Fruit fly (Drosophila melanogaster): Measurements from ENCODE around the gene ppk31.
A peak's percentile ranks its signal among the peaks of the same experiment; 100 is the strongest.

ppk31 gene

DNA sequence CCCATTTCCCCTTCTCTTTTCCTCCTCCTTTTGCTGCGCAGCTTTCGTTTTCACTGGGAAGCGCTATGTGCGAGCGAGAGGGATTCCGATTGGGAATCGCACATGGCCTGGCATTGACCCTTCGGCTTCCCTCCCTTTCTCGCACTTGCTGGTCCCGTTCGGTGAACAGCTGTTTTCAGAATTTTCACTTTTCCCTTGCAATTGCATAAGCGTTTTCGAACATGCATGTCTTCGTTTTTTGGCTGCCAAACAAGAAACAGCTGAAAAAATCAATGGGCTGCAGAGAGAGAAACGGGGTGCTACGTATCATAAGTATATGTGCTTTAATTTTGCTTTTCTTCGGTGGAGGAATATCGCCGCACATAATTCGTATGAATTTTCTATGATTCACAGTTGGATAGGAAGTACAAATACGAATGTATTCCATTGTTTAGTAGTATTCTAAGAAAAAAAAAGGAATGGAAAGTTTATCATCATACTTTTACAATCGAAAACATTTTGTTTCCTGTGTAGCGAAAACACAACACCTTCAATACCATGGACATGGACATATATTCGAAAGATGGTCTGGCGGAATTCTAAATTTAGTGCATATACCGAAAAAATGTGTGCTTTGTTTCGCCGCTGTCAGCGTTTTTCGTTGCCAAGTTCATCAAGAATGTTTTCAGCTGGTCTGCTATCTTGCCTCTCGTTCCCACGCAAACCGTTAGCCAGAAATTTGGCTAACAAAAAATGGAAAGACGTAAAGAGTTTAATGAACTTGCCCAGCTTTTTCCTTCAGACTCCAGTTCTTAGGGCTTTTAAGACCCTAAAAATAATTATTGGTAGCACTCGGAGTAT is 10.6 kb upstream of the ppk31 start:
- TF ChIP-seq Atf3 (GFP tag; optimal IDR thresholded peaks at IDR 0.05) (no peak), Jarid2 (GFP tag; optimal IDR thresholded peaks at IDR 0.05) (no peak), dysf (GFP tag; IDR thresholded peaks at IDR 0.05) (peak; percentile 67; the same call in 2 of the 3 replicates), CG15011 (GFP tag; optimal IDR thresholded peaks at IDR 0.05) (no peak), CG3065 (GFP tag; optimal IDR thresholded peaks at IDR 0.05) (no peak), hth (optimal IDR thresholded peaks at IDR 0.05) (no peak), bbx (GFP tag; IDR thresholded peaks at IDR 0.05; ENCODE audit: partially characterized antibody) (no peak), D19A (tag; optimal IDR thresholded peaks at IDR 0.05) (peak; percentile 21), NC2α (GFP tag; optimal IDR thresholded peaks at IDR 0.05) (no peak), run (tag; optimal IDR thresholded peaks at IDR 0.05) (no peak), nerfin-2 (GFP tag; IDR thresholded peaks at IDR 0.05; ENCODE audit: partially characterized antibody) (no peak), ttk (GFP tag; IDR thresholded peaks at IDR 0.05) (no peak), HLH3B (GFP tag; IDR thresholded peaks at IDR 0.05) (peak; percentile 42), Doc2 (GFP tag; IDR thresholded peaks at IDR 0.05) (no peak), mirr (GFP tag; optimal IDR thresholded peaks at IDR 0.05) (no peak), Sry-β (GFP tag; optimal IDR thresholded peaks at IDR 0.05) (no peak), schlank (tag; optimal IDR thresholded peaks at IDR 0.05) (peak; percentile 49), CG9215 (GFP tag; IDR thresholded peaks at IDR 0.05) (peak; percentile 56), usp (GFP tag; optimal IDR thresholded peaks at IDR 0.05) (no peak), NfI (GFP tag; optimal IDR thresholded peaks at IDR 0.05) (peak; percentile 32), ash1 (GFP tag; optimal IDR thresholded peaks at IDR 0.05) (no peak), slou (GFP tag; optimal IDR thresholded peaks at IDR 0.05) (no peak), ATbp (GFP tag; optimal IDR thresholded peaks at IDR 0.05) (peak; percentile 32), gfzf (GFP tag; optimal IDR thresholded peaks at IDR 0.05) (no peak), inv (GFP tag; IDR thresholded peaks at IDR 0.05; ENCODE audit: partially characterized antibody) (no peak), BtbVII (GFP tag; optimal IDR thresholded peaks at IDR 0.05) (peak; percentile 43), CG4424 (GFP tag; optimal IDR thresholded peaks at IDR 0.05) (no peak), Antp (GFP tag; optimal IDR thresholded peaks at IDR 0.05) (no peak), CG17912 (GFP tag; optimal IDR thresholded peaks at IDR 0.05) (no peak), Dref (GFP tag; IDR thresholded peaks at IDR 0.05) (no peak), CG10366 (GFP tag; IDR thresholded peaks at IDR 0.05) (0 out of 2 replicates have a peak, but pooled peaks have one; percentile 18), nerfin-1 (tag; optimal IDR thresholded peaks at IDR 0.05) (peak; percentile 23), row (GFP tag; IDR thresholded peaks at IDR 0.05) (peak; percentile 71), zen2 (GFP tag; IDR thresholded peaks at IDR 0.05; ENCODE audit: partially characterized antibody) (no peak), CG14050 (GFP tag; IDR thresholded peaks at IDR 0.05) (no peak), H2.0 (GFP tag; IDR thresholded peaks at IDR 0.05) (0 out of 2 replicates have a peak, but pooled peaks have one; percentile 17), B-H2 (GFP tag; optimal IDR thresholded peaks at IDR 0.05) (no peak), CG7963 (GFP tag; IDR thresholded peaks at IDR 0.05; ENCODE audit: partially characterized antibody) (no peak), CG2712 (tag; optimal IDR thresholded peaks at IDR 0.05) (peak; percentile 56), CG7839 (tag; optimal IDR thresholded peaks at IDR 0.05) (peak; percentile 57), emc (GFP tag; optimal IDR thresholded peaks at IDR 0.05) (no peak), tap (tag; optimal IDR thresholded peaks at IDR 0.05) (peak; percentile 20), CG11398 (GFP tag; optimal IDR thresholded peaks at IDR 0.05) (no peak), org-1 (GFP tag; optimal IDR thresholded peaks at IDR 0.05) (peak; percentile 34), CG15514 (GFP tag; optimal IDR thresholded peaks at IDR 0.05) (peak; percentile 37), CG7271 (tag; optimal IDR thresholded peaks at IDR 0.05) (no peak), Opbp (GFP tag; IDR thresholded peaks at IDR 0.05; ENCODE audit: partially characterized antibody) (no peak), ssp (GFP tag; IDR thresholded peaks at IDR 0.05) (0 out of 2 replicates have a peak, but pooled peaks have one; percentile 6), slbo (GFP tag; IDR thresholded peaks at IDR 0.05) (peak; percentile 65)
